Fruit fly (Drosophila melanogaster) whole organism, larva: ENCODE results near the gene CG17996.

Source experiments
- noc ChIP-seq: fragments of 200-800 bp; sonication (Bioruptor generic); optimal IDR thresholded peaks from 3 replicates; lab custom pipeline; 2019; ENCODE audit warnings: missing biosample characterization, mild to moderate bottlenecking, missing genetic modification characterization, moderate library complexity

CG17996 gene

DNA sequence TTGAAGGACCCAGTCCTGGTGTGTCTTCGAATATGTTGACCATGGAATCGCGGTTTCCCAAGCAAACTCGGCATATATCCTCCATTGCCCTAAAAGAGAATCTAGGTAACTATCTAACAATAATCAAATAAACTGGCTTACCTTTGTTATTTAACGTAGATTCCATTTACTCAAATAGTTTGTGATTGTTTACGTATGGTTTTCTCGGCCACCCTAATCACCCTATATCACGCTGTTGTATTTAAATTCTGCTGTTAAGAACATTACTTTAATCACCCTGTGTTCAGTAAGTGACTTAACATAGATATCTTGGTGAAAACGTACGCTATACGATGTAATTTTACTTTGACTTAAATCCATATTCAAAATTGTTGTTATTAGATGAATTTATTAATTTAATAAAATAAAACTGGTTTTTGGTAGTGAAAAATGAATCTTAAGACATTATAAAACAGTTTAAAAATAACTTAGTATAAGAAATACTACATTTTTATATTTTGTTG, 27.8 kb downstream of the CG17996 start:
- no peak for TF ChIP-seq noc (tag; lab: Kevin White, UChicago)

DNA sequence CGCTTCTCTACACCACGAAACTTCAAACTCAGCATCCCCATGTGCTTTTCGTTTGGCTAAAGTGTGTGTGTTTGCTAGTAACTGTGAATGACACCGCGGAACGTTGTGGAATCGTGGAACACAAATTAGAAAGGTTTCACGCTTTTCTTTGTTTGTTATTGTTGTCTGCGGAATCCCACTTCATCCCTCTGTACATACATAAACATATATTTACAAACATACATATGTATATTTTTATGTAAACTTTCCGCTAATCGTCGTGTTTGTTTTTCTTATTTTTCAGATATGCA, 40.3 kb downstream of the CG17996 start:
- TF ChIP-seq noc (tag; lab: Kevin White, UChicago): no peak

DNA sequence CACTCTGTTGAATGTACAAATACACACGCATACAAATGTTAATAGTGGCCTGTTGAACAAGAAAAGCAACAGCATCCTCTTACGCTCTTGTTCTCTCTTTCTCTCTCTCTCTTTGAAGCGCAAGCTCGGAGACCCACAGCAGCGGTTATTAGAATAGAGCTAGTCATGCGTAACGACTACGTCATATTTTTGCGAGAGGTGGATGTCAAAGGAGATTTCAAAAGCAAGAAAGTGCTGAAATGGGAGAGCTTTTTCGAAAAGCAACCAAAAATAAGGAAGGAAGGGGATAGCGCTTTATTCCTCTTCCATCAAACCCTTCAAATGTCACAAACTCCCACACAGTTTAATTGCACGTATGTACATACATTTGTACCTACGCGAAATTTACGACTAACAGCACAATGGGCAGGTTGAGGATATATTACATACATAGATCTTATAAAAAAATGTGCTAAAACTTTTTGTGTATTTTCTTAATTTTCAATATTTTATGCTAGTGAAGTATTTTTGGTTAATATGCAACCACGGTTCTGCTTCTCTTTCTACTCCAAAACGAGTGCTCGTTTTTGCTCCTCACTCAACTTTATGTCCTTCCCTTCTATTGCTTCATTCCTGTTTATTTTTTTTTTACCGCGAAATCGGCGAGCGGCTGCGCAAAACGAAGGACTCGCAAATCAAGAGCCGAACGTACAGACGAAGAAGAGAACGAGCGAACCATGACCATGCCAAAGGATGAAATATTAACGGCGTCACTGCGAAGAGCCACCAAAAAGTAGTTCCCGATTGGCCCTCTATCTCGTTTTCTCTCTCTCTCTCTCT, 40.8 kb downstream of the CG17996 start:
- TF ChIP-seq noc (tag; lab: Kevin White, UChicago): no peak

DNA sequence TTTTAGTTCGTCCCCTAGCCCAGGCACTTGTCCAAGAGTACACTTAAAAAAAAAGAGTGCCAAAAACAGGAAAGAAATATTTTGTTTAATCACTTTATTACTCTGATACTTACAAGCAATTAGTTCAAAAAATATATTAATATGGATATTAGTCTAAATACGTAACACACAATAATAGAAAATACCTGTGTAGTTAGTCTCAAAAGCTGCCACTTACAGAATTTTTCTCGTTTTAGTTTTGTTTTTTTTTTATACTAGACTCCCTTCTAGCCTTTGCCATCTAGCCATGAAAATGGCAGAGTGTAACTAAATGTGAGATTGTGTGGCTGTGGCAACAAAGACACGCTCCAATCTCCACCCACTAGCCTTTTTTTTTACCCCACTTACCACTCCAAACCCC, 43.0 kb downstream of the CG17996 start:
- no peak for TF ChIP-seq noc (tag; lab: Kevin White, UChicago)

- TF ChIP-seq noc (tag; lab: Kevin White, UChicago): no peak
These were observed 44.3 kb downstream of the CG17996 start for dm6 chr2L:16686412-16687043.

DNA sequence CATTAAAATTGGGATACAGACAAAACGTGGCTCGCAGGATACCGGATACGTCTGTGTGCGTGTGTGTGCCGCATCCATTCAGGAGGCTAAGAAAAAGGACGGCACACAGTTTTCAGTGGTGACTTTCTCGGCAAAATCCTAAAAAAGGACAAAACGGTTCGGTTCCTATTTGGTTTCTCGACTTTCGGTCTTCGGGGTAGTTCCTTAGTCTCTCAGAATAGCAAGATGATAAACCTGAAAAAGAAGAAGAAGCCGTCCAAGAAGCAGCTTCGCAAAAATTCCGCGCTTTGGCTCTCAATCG, 45.3 kb downstream of the CG17996 start:
- TF ChIP-seq noc (tag; lab: Kevin White, UChicago): no peak

DNA sequence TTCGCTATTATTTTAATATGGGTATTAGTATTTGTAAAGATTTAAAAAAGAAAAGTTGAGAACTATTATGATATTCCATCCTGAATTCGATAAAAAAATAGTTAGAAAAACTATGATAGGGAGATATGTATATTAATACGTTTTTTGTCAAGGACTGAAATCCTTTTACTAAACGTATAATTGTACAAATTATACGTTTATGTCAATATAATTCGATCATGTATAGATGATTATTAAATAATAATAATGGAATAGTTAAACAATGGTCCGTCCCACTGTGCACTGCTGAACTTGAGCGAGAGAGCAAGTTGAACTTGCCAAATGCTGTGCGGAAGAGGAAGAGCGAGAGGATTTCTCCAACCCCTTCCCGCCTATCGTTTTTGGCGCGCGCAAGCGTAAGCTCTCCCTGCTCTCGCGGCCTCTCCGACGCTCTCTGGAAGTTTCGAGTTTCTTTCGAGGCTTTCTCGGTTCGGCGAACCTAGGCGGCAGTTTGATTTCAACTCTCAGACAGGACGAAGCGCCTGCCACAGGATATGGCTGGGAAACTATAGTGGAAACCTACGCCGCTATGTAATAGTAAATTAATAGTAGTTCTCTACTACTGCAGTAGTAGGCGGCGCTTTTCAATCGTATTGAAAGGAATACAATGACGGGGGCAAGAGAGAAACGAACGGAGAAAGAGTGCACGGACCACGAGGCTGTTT, 45.8 kb downstream of the CG17996 start:
- peak; percentile 16 for TF ChIP-seq noc (tag; lab: Kevin White, UChicago)

- TF ChIP-seq noc (tag; lab: Kevin White, UChicago): peak; percentile 63
These were observed 46.6 kb downstream of the CG17996 start, which contains the start of gene CG31807 for dm6 chr2L:16683958-16684877. Gene CG31807 (minus strand): TSS chr2L:16684008.

- no peak for TF ChIP-seq noc (tag; lab: Kevin White, UChicago)
These were observed 48.6 kb downstream of the CG17996 start, which contains the start of gene CG33552 for dm6 chr2L:16682203-16682602. Gene CG33552 (plus strand): TSS chr2L:16682503.
